Worm (Caenorhabditis elegans) whole organism, L1 larva: Measurements from ENCODE around the gene asp-4.
"Not testable (repeated sequence)": the region's sequence is repeated elsewhere in the genome, so short reads cannot be mapped to it uniquely, and the experiment has no call there.

ENCODE experiments used
- Y116A8C.19 ChIP-seq: sonication (generic microtip); optimal IDR thresholded peaks from 2 replicates; lab custom pipeline; 2016; ENCODE audit warnings: missing compliant biosample characterization, missing genetic modification characterization, borderline replicate concordance
- jun-1 ChIP-seq: fragments of 150-350 bp; optimal IDR thresholded peaks from 2 replicates; lab custom pipeline; 2014; ENCODE audit warnings: missing biosample characterization, missing genetic modification reagents, missing genetic modification characterization
- lsy-2 ChIP-seq, 2 experiments: fragments of 150-350 bp; optimal IDR thresholded peaks; 2 replicates each; lab custom pipeline; 2014; ENCODE audit warnings: missing biosample characterization in 2 of 2, missing genetic modification characterization in 2 of 2
- mdl-1 ChIP-seq, 2 experiments: fragments of 150-350 bp; optimal IDR thresholded peaks; 2 replicates each; lab custom pipeline; 2014 to 2017; ENCODE audit warnings: missing biosample characterization in 2 of 2, missing genetic modification characterization in 2 of 2, inconsistent platforms in 1 of 2
- pqm-1 ChIP-seq: sonication (generic microtip); optimal IDR thresholded peaks from 3 replicates; lab custom pipeline; 2017; ENCODE audit warnings: missing biosample characterization, missing genetic modification characterization
- rnt-1 ChIP-seq: sonication (generic microtip); optimal IDR thresholded peaks from 2 replicates; lab custom pipeline; 2016; ENCODE audit warnings: mild to moderate bottlenecking, missing genetic modification characterization, moderate library complexity, missing compliant biosample characterization

DNA sequence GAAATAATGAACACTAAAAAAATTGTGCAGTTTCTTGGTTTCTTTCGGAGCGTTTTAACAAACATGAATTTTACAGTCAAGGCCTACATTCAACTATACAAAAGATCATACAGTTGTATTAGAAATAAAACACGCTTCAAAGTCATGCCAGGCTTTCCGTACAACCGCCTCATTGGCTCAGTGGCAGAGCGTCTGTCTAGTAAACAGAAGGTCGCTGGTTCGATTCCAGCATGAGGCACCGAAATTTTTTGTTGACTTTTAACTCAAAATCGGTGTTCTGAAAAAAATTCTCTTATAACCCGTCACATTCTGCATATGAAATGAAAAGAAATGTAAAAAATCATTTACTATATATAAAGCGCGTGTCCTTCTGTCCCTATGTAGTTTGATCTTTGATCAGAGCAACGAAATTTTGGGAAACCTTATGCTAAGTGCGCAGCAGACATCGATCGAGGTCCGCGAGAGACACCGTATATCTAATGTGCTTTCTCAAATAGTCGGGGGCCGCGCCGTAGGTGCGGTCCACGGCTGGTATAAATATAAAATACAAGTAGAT, 39.9 kb upstream of the asp-4 start:
- not testable (repeated sequence) for TF ChIP-seq lsy-2 (tag; optimal IDR thresholded peaks at IDR 0.05; lab: Kevin White, UChicago); Y116A8C.19; pqm-1 (tag; lab: Kevin White, UChicago); jun-1 (tag; lab: Kevin White, UChicago); rnt-1 (tag; lab: Kevin White, UChicago); mdl-1 (tag; optimal IDR thresholded peaks at IDR 0.05; lab: Kevin White, UChicago)
